Fruit fly (Drosophila melanogaster): ENCODE results near the gene ort.
A peak's percentile ranks its signal among the peaks of the same experiment; 100 is the strongest.

ort gene

DNA sequence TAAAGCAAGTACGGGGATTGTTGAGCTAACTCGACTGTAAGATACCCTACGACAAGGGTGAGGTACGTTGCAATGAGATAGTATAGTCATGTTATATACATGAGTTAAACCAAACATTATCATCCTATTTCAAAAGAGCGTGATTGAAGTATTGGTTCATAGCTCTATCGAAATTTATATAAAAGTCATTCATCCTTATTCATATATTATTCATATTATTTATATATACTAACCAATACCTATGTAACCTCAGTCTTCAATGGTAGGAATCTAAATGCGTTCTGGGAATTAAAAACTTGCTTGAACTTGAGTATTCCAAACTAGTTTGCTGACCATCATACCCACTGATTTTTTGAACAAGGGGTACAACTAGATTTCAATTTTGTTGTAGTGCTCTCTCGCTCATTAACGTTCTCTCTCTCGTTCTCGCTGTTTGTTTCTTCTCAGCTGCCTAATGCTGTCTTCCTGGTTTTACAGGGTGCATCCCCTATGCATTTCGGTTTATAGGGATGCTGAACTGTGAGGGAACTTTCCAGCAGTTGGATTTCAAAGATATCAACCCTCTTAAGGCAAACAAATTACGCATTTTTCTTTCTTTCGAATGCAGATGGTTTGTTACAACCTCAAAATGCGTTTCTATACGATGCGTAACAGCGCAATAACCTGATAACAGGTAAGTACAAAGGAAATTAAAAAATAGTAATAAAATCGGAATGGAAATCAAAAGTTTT lies 31.6 kb upstream of the ort start (continued):
- TF ChIP-seq hkb (optimal IDR thresholded peaks at IDR 0.05) (no peak), hkb (GFP tag; IDR thresholded peaks at IDR 0.05) (peak; percentile 42; the same call in 1 of the 2 replicates), CG14710 (tag; optimal IDR thresholded peaks at IDR 0.05) (peak; percentile 62), CG32532 (GFP tag; IDR thresholded peaks at IDR 0.05) (peak; percentile 54; the same call in 1 of the 2 replicates), CG7372 (GFP tag; IDR thresholded peaks at IDR 0.05) (0 out of 2 replicates have a peak, but pooled peaks have one; percentile 21), Xrp1 (GFP tag; IDR thresholded peaks at IDR 0.05) (peak; percentile 49; the same call in 1 of the 2 replicates), NfI (GFP tag; optimal IDR thresholded peaks at IDR 0.05) (peak; percentile 14), CG31365 (tag; optimal IDR thresholded peaks at IDR 0.05) (no peak), CG3281 (GFP tag; optimal IDR thresholded peaks at IDR 0.05) (peak; percentile 65), ems (GFP tag; optimal IDR thresholded peaks at IDR 0.05) (no peak), CG10654 (GFP tag; optimal IDR thresholded peaks at IDR 0.05) (peak; percentile 52), pb (GFP tag; optimal IDR thresholded peaks at IDR 0.05) (no peak), CG11085 (GFP tag; IDR thresholded peaks at IDR 0.05) (no peak), trh (GFP tag; optimal IDR thresholded peaks at IDR 0.05) (peak; percentile 12), ro (GFP tag; IDR thresholded peaks at IDR 0.05) (no peak), CG17912 (GFP tag; optimal IDR thresholded peaks at IDR 0.05) (no peak), CG10565 (GFP tag; optimal IDR thresholded peaks at IDR 0.05) (no peak), cas (GFP tag; IDR thresholded peaks at IDR 0.05) (no peak), dm (GFP tag; optimal IDR thresholded peaks at IDR 0.05) (no peak), CG7745 (tag; optimal IDR thresholded peaks at IDR 0.05) (no peak), slp2 (GFP tag; optimal IDR thresholded peaks at IDR 0.05) (no peak), CG3163 (GFP tag; optimal IDR thresholded peaks at IDR 0.05) (no peak), CG17186 (GFP tag; optimal IDR thresholded peaks at IDR 0.05) (no peak), CG13296 (GFP tag; optimal IDR thresholded peaks at IDR 0.05) (peak; percentile 68), Dbx (GFP tag; IDR thresholded peaks at IDR 0.05) (0 out of 3 replicates have a peak, but pooled peaks have one; percentile 57), CG4730 (GFP tag; IDR thresholded peaks at IDR 0.05) (no peak), CG5180 (GFP tag; optimal IDR thresholded peaks at IDR 0.05) (peak; percentile 32), da (GFP tag; optimal IDR thresholded peaks at IDR 0.05) (no peak), H15 (GFP tag; IDR thresholded peaks at IDR 0.05) (no peak), CG10543 (GFP tag; optimal IDR thresholded peaks at IDR 0.05) (no peak), Stat92E (GFP tag; optimal IDR thresholded peaks at IDR 0.05) (peak in 1 of 3 experiments; percentile 43), BtbVII (GFP tag; optimal IDR thresholded peaks at IDR 0.05) (peak; percentile 40), CG31224 (GFP tag; IDR thresholded peaks at IDR 0.05) (no peak), CG10209 (GFP tag; optimal IDR thresholded peaks at IDR 0.05) (peak; percentile 6), zf30C (GFP tag; optimal IDR thresholded peaks at IDR 0.05) (no peak), repo (GFP tag; optimal IDR thresholded peaks at IDR 0.05) (no peak), HHEX (GFP tag; optimal IDR thresholded peaks at IDR 0.05) (peak; percentile 77), CG10979 (tag; optimal IDR thresholded peaks at IDR 0.05) (peak; percentile 63), CG16813 (GFP tag; IDR thresholded peaks at IDR 0.05; ENCODE audit: partially characterized antibody) (no peak), CG14965 (GFP tag; optimal IDR thresholded peaks at IDR 0.05; ENCODE audit: borderline replicate concordance) (no peak), CG15011 (GFP tag; optimal IDR thresholded peaks at IDR 0.05) (peak; percentile 43), chn (GFP tag; optimal IDR thresholded peaks at IDR 0.05) (no peak), sob (GFP tag; IDR thresholded peaks at IDR 0.05) (peak; percentile 35; the same call in 1 of the 2 replicates), Chrac-16 (GFP tag; optimal IDR thresholded peaks at IDR 0.05) (no peak), Nf-YC (tag; optimal IDR thresholded peaks at IDR 0.05) (peak; percentile 43), tgo (GFP tag; IDR thresholded peaks at IDR 0.05) (peak; percentile 40; the same call in 2 of the 3 replicates), nerfin-1 (tag; optimal IDR thresholded peaks at IDR 0.05) (peak; percentile 44), Pdp1 (GFP tag; optimal IDR thresholded peaks at IDR 0.05) (peak in 1 of 2 experiments; percentile 8), Hmr (GFP tag; optimal IDR thresholded peaks at IDR 0.05) (peak; percentile 18)
